Fruit fly (Drosophila melanogaster) whole organism, wandering third instar larva: ENCODE data around the gene Nckx30C.

ENCODE experiments used
- CG9705 ChIP-seq: fragments of 200-800 bp; sonication (Bioruptor generic); optimal IDR thresholded peaks from 2 replicates; lab custom pipeline; 2018; ENCODE audit warnings: missing biosample characterization, mild to moderate bottlenecking, missing genetic modification characterization
- usp ChIP-seq: fragments of >200 bp; optimal IDR thresholded peaks from 2 replicates; lab custom pipeline; 2017; ENCODE audit warnings: missing biosample characterization, missing genetic modification characterization

DNA sequence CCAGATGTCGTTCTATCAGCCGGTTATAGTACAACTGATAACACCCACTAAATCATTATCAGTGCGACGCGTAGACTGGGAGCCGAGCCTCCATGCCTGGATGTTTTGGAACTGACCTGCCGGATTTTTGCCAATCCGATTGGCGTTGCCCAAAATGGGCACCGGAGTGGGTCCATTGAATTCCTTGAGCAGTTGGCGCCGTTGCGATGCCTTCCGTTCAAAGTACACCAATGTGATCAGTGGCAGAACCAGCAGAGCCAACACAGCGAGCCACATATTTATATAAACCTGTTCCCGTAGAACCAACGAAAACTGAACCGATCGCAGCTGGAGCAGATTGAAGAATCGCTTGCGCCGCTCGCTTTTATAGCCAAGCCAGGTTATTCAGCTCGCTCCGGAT lies 3.5 kb upstream of the Nckx30C start, which contains the start of gene Cyp4e3:
- TF ChIP-seq usp (no peak), CG9705 (GFP tag; lab: Kevin White, UChicago) (no peak)
